Fruit fly (Drosophila melanogaster) whole organism, embryonic: ENCODE measurements around the gene CG12592.

ENCODE experiments used
- Asciz ChIP-seq: fragments of 200-800 bp; sonication (Bioruptor generic); optimal IDR thresholded peaks from 2 replicates; lab custom pipeline; 2017; ENCODE audit warnings: missing biosample characterization, mild to moderate bottlenecking, missing genetic modification characterization, missing genetic modification reagents
- CG10274 ChIP-seq: fragments of 200-800 bp; sonication (Bioruptor generic); optimal IDR thresholded peaks from 3 replicates; lab custom pipeline; 2017; ENCODE audit warnings: missing biosample characterization, mild to moderate bottlenecking, missing genetic modification characterization
- CG12219 ChIP-seq: fragments of 200-800 bp; sonication (Bioruptor generic); optimal IDR thresholded peaks from 3 replicates; lab custom pipeline; 2018; ENCODE audit warnings: missing biosample characterization, mild to moderate bottlenecking, missing genetic modification characterization
- CG13775 ChIP-seq: fragments of 200-800 bp; sonication (Bioruptor generic); optimal IDR thresholded peaks from 3 replicates; lab custom pipeline; 2017; ENCODE audit warnings: missing biosample characterization, mild to moderate bottlenecking, missing genetic modification characterization
- CG14667 ChIP-seq: fragments of 200-800 bp; sonication (Bioruptor generic); IDR thresholded peaks from 2 replicates; pipeline ENCODE4 v1.3.6; 2022; ENCODE audit warnings: missing biosample characterization, missing genetic modification characterization
- CG15011 ChIP-seq: fragments of 200-800 bp; sonication (Bioruptor generic); optimal IDR thresholded peaks from 3 replicates; lab custom pipeline; 2018; ENCODE audit warnings: missing biosample characterization, mild to moderate bottlenecking, missing genetic modification characterization
- CG16815 ChIP-seq: fragments of 200-800 bp; sonication (Bioruptor generic); optimal IDR thresholded peaks from 3 replicates; lab custom pipeline; 2017; ENCODE audit warnings: missing biosample characterization, mild to moderate bottlenecking, missing genetic modification characterization
- CG17385 ChIP-seq: fragments of 200-800 bp; sonication (Bioruptor generic); optimal IDR thresholded peaks from 3 replicates; lab custom pipeline; 2018; ENCODE audit warnings: missing biosample characterization, mild to moderate bottlenecking, missing genetic modification characterization
- CG18599 ChIP-seq: fragments of 200-800 bp; sonication (Bioruptor generic); optimal IDR thresholded peaks from 3 replicates; lab custom pipeline; 2017; ENCODE audit warnings: missing biosample characterization, missing genetic modification characterization, mild to moderate bottlenecking, moderate library complexity, missing genetic modification reagents
- CG2202 ChIP-seq: fragments of 200-800 bp; sonication (Bioruptor generic); optimal IDR thresholded peaks from 2 replicates; lab custom pipeline; 2018; ENCODE audit warnings: missing biosample characterization, mild to moderate bottlenecking, missing genetic modification characterization
- CG31224 ChIP-seq: fragments of 200-800 bp; sonication (Bioruptor generic); IDR thresholded peaks from 2 replicates; pipeline ENCODE4 v1.3.6; 2022; ENCODE audit warnings: missing biosample characterization, missing genetic modification characterization
- CG31388 ChIP-seq: fragments of 200-800 bp; sonication (Bioruptor generic); optimal IDR thresholded peaks from 2 replicates; lab custom pipeline; 2016; ENCODE audit warnings: missing biosample characterization, missing genetic modification characterization
- CG3163 ChIP-seq: fragments of 200-800 bp; sonication (Bioruptor generic); optimal IDR thresholded peaks from 3 replicates; lab custom pipeline; 2016; ENCODE audit warnings: missing biosample characterization, missing genetic modification characterization
- CG33557 ChIP-seq: fragments of 200-800 bp; sonication (Bioruptor generic); optimal IDR thresholded peaks from 2 replicates; lab custom pipeline; 2019; ENCODE audit warnings: missing biosample characterization, mild to moderate bottlenecking, missing genetic modification characterization, moderate library complexity
- CG6791 ChIP-seq: fragments of 200-800 bp; sonication (Bioruptor generic); IDR thresholded peaks from 3 replicates; pipeline ENCODE4 v1.3.6; 2022; ENCODE audit warnings: missing biosample characterization, missing genetic modification characterization; ENCODE audit not compliant: partially characterized antibody
- CG7963 ChIP-seq: fragments of 200-800 bp; sonication (Bioruptor generic); IDR thresholded peaks from 3 replicates; pipeline ENCODE4 v1.3.6; 2022; ENCODE audit warnings: missing biosample characterization, missing genetic modification characterization; ENCODE audit not compliant: partially characterized antibody
- CG8359 ChIP-seq: fragments of 200-800 bp; sonication (Bioruptor generic); optimal IDR thresholded peaks from 2 replicates; lab custom pipeline; 2017; ENCODE audit warnings: missing biosample characterization, mild to moderate bottlenecking, missing genetic modification characterization, borderline replicate concordance
- CG8944 ChIP-seq: fragments of 200-800 bp; sonication (Bioruptor generic); optimal IDR thresholded peaks from 3 replicates; lab custom pipeline; 2016; ENCODE audit warnings: missing biosample characterization, missing genetic modification characterization
- CG9437 ChIP-seq: fragments of 200-800 bp; sonication (Bioruptor generic); optimal IDR thresholded peaks from 2 replicates; lab custom pipeline; 2018; ENCODE audit warnings: missing biosample characterization, mild to moderate bottlenecking, missing genetic modification characterization
- CrebB ChIP-seq: fragments of 200-800 bp; sonication (Bioruptor generic); optimal IDR thresholded peaks from 3 replicates; lab custom pipeline; 2018; ENCODE audit warnings: missing biosample characterization, mild to moderate bottlenecking, missing genetic modification characterization
- D19B ChIP-seq: fragments of 200-800 bp; sonication (Bioruptor generic); optimal IDR thresholded peaks from 2 replicates; lab custom pipeline; 2017; ENCODE audit warnings: missing biosample characterization, mild to moderate bottlenecking, missing genetic modification characterization
- Dip3 ChIP-seq: fragments of 200-800 bp; sonication (Bioruptor generic); optimal IDR thresholded peaks from 3 replicates; lab custom pipeline; 2016; ENCODE audit warnings: missing biosample characterization, missing genetic modification characterization
- Ets97D ChIP-seq: fragments of 200-800 bp; sonication (Bioruptor generic); optimal IDR thresholded peaks from 3 replicates; lab custom pipeline; 2016; ENCODE audit warnings: missing biosample characterization, missing genetic modification characterization
- HHEX ChIP-seq: fragments of 200-800 bp; sonication (Bioruptor generic); optimal IDR thresholded peaks from 3 replicates; lab custom pipeline; 2017; ENCODE audit warnings: missing biosample characterization, mild to moderate bottlenecking, missing genetic modification characterization, missing genetic modification reagents
- Hmx ChIP-seq: fragments of 200-800 bp; sonication (Bioruptor generic); optimal IDR thresholded peaks from 2 replicates; lab custom pipeline; 2016; ENCODE audit warnings: missing biosample characterization, missing genetic modification characterization
- Jarid2 ChIP-seq: fragments of 200-800 bp; sonication (Bioruptor generic); optimal IDR thresholded peaks from 3 replicates; lab custom pipeline; 2017; ENCODE audit warnings: mild to moderate bottlenecking, missing biosample characterization, missing genetic modification reagents, missing genetic modification characterization
- Lim3 ChIP-seq: fragments of 200-800 bp; sonication (Bioruptor generic); IDR thresholded peaks from 2 replicates; pipeline ENCODE4 v1.3.6; 2022; ENCODE audit warnings: missing biosample characterization, missing genetic modification characterization
- Nf-YC ChIP-seq: fragments of 200-800 bp; optimal IDR thresholded peaks from 3 replicates; lab custom pipeline; 2019; ENCODE audit warnings: missing biosample characterization, mild to moderate bottlenecking, missing genetic modification characterization, moderate library complexity
- NfI ChIP-seq: fragments of 200-800 bp; sonication (Bioruptor generic); optimal IDR thresholded peaks from 3 replicates; lab custom pipeline; 2018; ENCODE audit warnings: missing biosample characterization, mild to moderate bottlenecking, missing genetic modification characterization, moderate library complexity
- Six4 ChIP-seq: fragments of 200-800 bp; sonication (Bioruptor generic); optimal IDR thresholded peaks from 2 replicates; lab custom pipeline; 2016; ENCODE audit warnings: missing biosample characterization, missing genetic modification characterization
- Sry-δ ChIP-seq: fragments of 200-800 bp; sonication (Bioruptor generic); optimal IDR thresholded peaks from 2 replicates; lab custom pipeline; 2016; ENCODE audit warnings: missing biosample characterization, missing genetic modification characterization
- bsh ChIP-seq, 2 experiments: fragments of 200-800 bp; sonication (Bioruptor generic); optimal IDR thresholded peaks; 2 replicates each; lab custom pipeline; 2017 to 2018; ENCODE audit warnings: mild to moderate bottlenecking in 2 of 2, missing biosample characterization in 2 of 2, missing genetic modification characterization in 2 of 2, moderate library complexity in 1 of 2
- chm ChIP-seq: fragments of 200-800 bp; sonication (Bioruptor generic); IDR thresholded peaks from 2 replicates; pipeline ENCODE4 v1.3.6; 2022; ENCODE audit warnings: missing biosample characterization, missing genetic modification characterization
- dan ChIP-seq: fragments of 200-800 bp; sonication (Bioruptor generic); IDR thresholded peaks from 2 replicates; pipeline ENCODE4 v1.3.6; 2022; ENCODE audit warnings: missing biosample characterization, missing genetic modification characterization
- fd102C ChIP-seq: fragments of 200-800 bp; sonication (Bioruptor generic); optimal IDR thresholded peaks from 2 replicates; lab custom pipeline; 2018; ENCODE audit warnings: missing biosample characterization, mild to moderate bottlenecking, missing genetic modification characterization, moderate library complexity
- fu2 ChIP-seq: fragments of 200-800 bp; sonication (Bioruptor generic); optimal IDR thresholded peaks from 2 replicates; lab custom pipeline; 2016; ENCODE audit warnings: missing biosample characterization, missing genetic modification characterization
- h ChIP-seq: fragments of >200 bp; optimal IDR thresholded peaks from 2 replicates; lab custom pipeline; 2017
- hb ChIP-seq: fragments of 200-800 bp; sonication (Bioruptor generic); IDR thresholded peaks from 3 replicates; pipeline ENCODE4 v1.3.6; 2022; ENCODE audit warnings: missing biosample characterization, missing genetic modification characterization; ENCODE audit not compliant: partially characterized antibody
- lola ChIP-seq, 3 experiments: fragments of >200 bp in 2 of 3; fragments of 200-800 bp in 1 of 3; sonication (Bioruptor generic) in 1 of 3; optimal IDR thresholded peaks; 2 replicates each; lab custom pipeline; 2017 to 2019; ENCODE audit warnings: missing biosample characterization in 3 of 3, missing genetic modification characterization in 3 of 3, mild to moderate bottlenecking in 1 of 3, moderate library complexity in 1 of 3
- maf-S ChIP-seq: fragments of 200-800 bp; sonication (Bioruptor generic); optimal IDR thresholded peaks from 2 replicates; lab custom pipeline; 2016; ENCODE audit warnings: missing biosample characterization, missing genetic modification characterization
- oc ChIP-seq: fragments of 200-800 bp; sonication (Bioruptor generic); optimal IDR thresholded peaks from 2 replicates; lab custom pipeline; 2018; ENCODE audit warnings: missing biosample characterization, mild to moderate bottlenecking, missing genetic modification characterization, moderate library complexity
- onecut ChIP-seq: fragments of 200-800 bp; sonication (Bioruptor generic); IDR thresholded peaks from 2 replicates; pipeline ENCODE4 v1.3.6; 2022; ENCODE audit warnings: missing biosample characterization, missing genetic modification characterization
- pum ChIP-seq: fragments of 200-800 bp; sonication (Bioruptor generic); optimal IDR thresholded peaks from 2 replicates; lab custom pipeline; 2016; ENCODE audit warnings: missing biosample characterization, missing genetic modification characterization
- sens-2 ChIP-seq: fragments of 200-800 bp; sonication (Bioruptor generic); IDR thresholded peaks from 2 replicates; pipeline ENCODE4 v1.3.6; 2022; ENCODE audit warnings: missing biosample characterization, missing genetic modification characterization
- seq ChIP-seq: fragments of 200-800 bp; sonication (Bioruptor generic); IDR thresholded peaks from 2 replicates; pipeline ENCODE4 v1.3.6; 2022; ENCODE audit warnings: missing biosample characterization, missing genetic modification characterization
- slp2 ChIP-seq: fragments of 200-800 bp; sonication (Bioruptor generic); optimal IDR thresholded peaks from 2 replicates; lab custom pipeline; 2016; ENCODE audit warnings: missing biosample characterization, missing genetic modification characterization
- sna ChIP-seq: fragments of 200-800 bp; sonication (Bioruptor generic); IDR thresholded peaks from 2 replicates; pipeline ENCODE4 v1.3.6; 2022; ENCODE audit warnings: missing biosample characterization, missing genetic modification characterization; ENCODE audit not compliant: partially characterized antibody
- zen ChIP-seq: fragments of 200-800 bp; sonication (Bioruptor generic); optimal IDR thresholded peaks from 3 replicates; lab custom pipeline; 2018; ENCODE audit warnings: missing biosample characterization, mild to moderate bottlenecking, missing genetic modification characterization, moderate library complexity

CG12592 gene

DNA sequence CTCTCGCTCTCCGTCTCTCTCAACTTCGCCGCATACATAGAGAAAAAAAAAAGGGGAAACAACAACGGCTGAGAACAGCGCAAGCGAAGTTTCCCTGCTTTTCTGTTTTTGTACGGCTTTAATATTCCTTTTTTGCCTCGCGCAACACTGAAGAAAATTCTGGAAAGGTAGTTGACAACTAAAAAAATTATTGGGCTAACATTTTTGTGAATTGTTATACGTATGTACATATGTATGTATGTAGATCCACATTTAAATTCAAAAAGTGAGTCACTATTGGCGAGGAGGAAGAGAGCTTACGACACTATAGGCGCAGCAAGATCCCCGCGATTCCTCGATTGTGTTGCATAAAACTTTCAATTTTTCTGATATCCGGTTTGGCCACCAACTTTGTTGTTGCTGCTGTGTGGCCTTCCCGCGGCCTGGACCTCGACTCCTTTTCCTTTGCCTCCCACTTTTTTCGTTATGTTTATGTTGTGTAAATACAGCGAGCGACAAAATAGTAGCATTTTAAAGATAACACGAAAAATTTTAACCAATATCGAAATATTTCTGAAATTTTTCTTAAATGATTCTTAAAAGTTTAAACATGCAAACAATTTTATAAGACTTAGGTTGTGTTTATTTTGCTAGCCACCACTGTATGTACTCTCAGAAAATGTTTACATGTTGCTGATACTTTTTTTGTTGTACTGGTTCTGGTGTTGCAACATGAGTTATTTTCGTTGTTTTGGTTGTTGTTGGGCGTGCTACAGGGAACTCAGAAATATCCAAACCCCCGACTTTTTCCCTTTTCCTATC lies 18.6 kb downstream of the CG12592 start (continued):
- TF ChIP-seq oc (tag; lab: Kevin White, UChicago) (peak; percentile 79), Six4 (peak; percentile 65), fd102C (GFP tag; lab: Kevin White, UChicago) (peak; percentile 39), pum (GFP tag; lab: Kevin White, UChicago) (peak; percentile 64), Nf-YC (tag; lab: Kevin White, UChicago) (peak; percentile 7), maf-S (GFP tag; lab: Kevin White, UChicago) (peak; percentile 71), CG17385 (GFP tag; lab: Kevin White, UChicago) (peak; percentile 80), CG10274 (GFP tag; lab: Kevin White, UChicago) (peak; percentile 17), HHEX (GFP tag; lab: Kevin White, UChicago) (peak; percentile 77), chm (GFP tag; lab: Robert Waterston, UW) (no peak), CG7963 (GFP tag; lab: Robert Waterston, UW) (no peak), h (lab: Kevin White, UChicago) (no peak), CG16815 (GFP tag; lab: Kevin White, UChicago) (peak; percentile 72), Lim3 (no peak), Dip3 (peak; percentile 55), fu2 (peak; percentile 77), Jarid2 (peak; percentile 15), CG31388 (GFP tag; lab: Kevin White, UChicago) (peak; percentile 19), Sry-δ (peak; percentile 36), Asciz (GFP tag; lab: Kevin White, UChicago) (peak; percentile 70), CrebB (tag; lab: Kevin White, UChicago) (peak; percentile 44), CG9437 (peak; percentile 67), Hmx (peak; percentile 61), CG13775 (peak; percentile 89), CG3163 (GFP tag; lab: Kevin White, UChicago) (peak; percentile 58), sens-2 (no peak), CG14667 (GFP tag; lab: Robert Waterston, UW) (no peak), lola (GFP tag; optimal IDR thresholded peaks at IDR 0.05; lab: Kevin White, UChicago) (peak in 1 of 3 experiments; percentile 88), CG2202 (tag; lab: Kevin White, UChicago) (peak; percentile 51), slp2 (peak; percentile 76), CG8359 (peak; percentile 24), CG12219 (GFP tag; lab: Kevin White, UChicago) (peak; percentile 77), seq (no peak), hb (no peak), CG31224 (peak; percentile 72), NfI (GFP tag; lab: Kevin White, UChicago) (peak; percentile 64), CG33557 (GFP tag; lab: Kevin White, UChicago) (peak; percentile 67), Ets97D (peak; percentile 45), CG15011 (peak; percentile 63), D19B (GFP tag; lab: Kevin White, UChicago) (peak; percentile 61), CG8944 (GFP tag; lab: Kevin White, UChicago) (peak; percentile 64), CG6791 (GFP tag; lab: Robert Waterston, UW) (no peak), dan (GFP tag; lab: Robert Waterston, UW) (no peak), CG18599 (GFP tag; lab: Kevin White, UChicago) (peak; percentile 90), bsh (GFP tag; optimal IDR thresholded peaks at IDR 0.05; lab: Kevin White, UChicago) (peak; percentile 84 to 87), onecut (GFP tag; lab: Robert Waterston, UW) (peak; percentile 69), sna (GFP tag; lab: Robert Waterston, UW) (no peak), zen (peak; percentile 63)
